Fruit fly (Drosophila melanogaster): Measurements from ENCODE around the gene CG9588.

The CG9588 gene

dm6 chr3R:13710645-13711044 is 34.2 kb upstream of the CG9588 start (continued):
- TF ChIP-seq Tbp (GFP tag; optimal IDR thresholded peaks at IDR 0.05) (no peak), CG14710 (tag; optimal IDR thresholded peaks at IDR 0.05) (peak; percentile 9), CG18619 (GFP tag; optimal IDR thresholded peaks at IDR 0.05) (no peak), ewg (GFP tag; optimal IDR thresholded peaks at IDR 0.05) (no peak), tio (GFP tag; optimal IDR thresholded peaks at IDR 0.05) (no peak), Ssrp (tag; optimal IDR thresholded peaks at IDR 0.05) (no peak), CG34422 (GFP tag; IDR thresholded peaks at IDR 0.05) (peak; percentile 81; the same call in 1 of the 3 replicates), nerfin-2 (GFP tag; IDR thresholded peaks at IDR 0.05; ENCODE audit: partially characterized antibody) (peak; percentile 12; the same call in 1 of the 2 replicates), ro (GFP tag; IDR thresholded peaks at IDR 0.05) (no peak), CG4730 (GFP tag; IDR thresholded peaks at IDR 0.05) (no peak), sc (optimal IDR thresholded peaks at IDR 0.05) (no peak), sc (GFP tag; optimal IDR thresholded peaks at IDR 0.05) (no peak), CG7357 (GFP tag; IDR thresholded peaks at IDR 0.05) (no peak), Ravus (GFP tag; IDR thresholded peaks at IDR 0.05) (no peak), unpg (GFP tag; optimal IDR thresholded peaks at IDR 0.05) (no peak), lilli (GFP tag; optimal IDR thresholded peaks at IDR 0.05) (peak; percentile 27), TFAM (GFP tag; optimal IDR thresholded peaks at IDR 0.05) (no peak), CG17385 (GFP tag; optimal IDR thresholded peaks at IDR 0.05) (peak; percentile 7), vnd (GFP tag; IDR thresholded peaks at IDR 0.05; ENCODE audit: partially characterized antibody) (peak; percentile 40; the same call in 1 of the 3 replicates), yki (optimal IDR thresholded peaks at IDR 0.05) (no peak), odd (GFP tag; optimal IDR thresholded peaks at IDR 0.05) (no peak), Gsc (GFP tag; IDR thresholded peaks at IDR 0.05) (no peak)

- TF ChIP-seq Adf1 (GFP tag; IDR thresholded peaks at IDR 0.05) (no peak), Dip3 (GFP tag; optimal IDR thresholded peaks at IDR 0.05) (no peak), Optix (GFP tag; IDR thresholded peaks at IDR 0.05) (no peak)
These were observed 33.4 kb upstream of the CG9588 start, which contains the start of gene Argp for dm6 chr3R:13709839-13710238. TSS of gene Argp (minus strand) at chr3R:13709939.

- no peak for TF ChIP-seq Rx (GFP tag; IDR thresholded peaks at IDR 0.05)
- TF ChIP-seq HmgD (GFP tag; optimal IDR thresholded peaks at IDR 0.05), result no peak
- no peak for TF ChIP-seq odd (GFP tag; optimal IDR thresholded peaks at IDR 0.05)
- TF ChIP-seq fd64A (GFP tag; optimal IDR thresholded peaks at IDR 0.05), result no peak
- TF ChIP-seq Dip2 (GFP tag; IDR thresholded peaks at IDR 0.05), result no peak
- no peak for TF ChIP-seq aop (GFP tag; IDR thresholded peaks at IDR 0.05)
- TF ChIP-seq Elba2 (GFP tag; optimal IDR thresholded peaks at IDR 0.05), result no peak
- no peak for TF ChIP-seq B-H1 (GFP tag; IDR thresholded peaks at IDR 0.05)
- TF ChIP-seq pnt (GFP tag; optimal IDR thresholded peaks at IDR 0.05), result no peak
- TF ChIP-seq CG6175 (GFP tag; IDR thresholded peaks at IDR 0.05), result no peak
- TF ChIP-seq Fer3 (tag; optimal IDR thresholded peaks at IDR 0.05), result no peak
- TF ChIP-seq crol (GFP tag; IDR thresholded peaks at IDR 0.05), result no peak
- no peak for TF ChIP-seq CG6254 (GFP tag; optimal IDR thresholded peaks at IDR 0.05)
- no peak for TF ChIP-seq CTCF (GFP tag; optimal IDR thresholded peaks at IDR 0.05)
These were observed 30.0 kb upstream of the CG9588 start, which contains the start of gene Adgf-C for dm6 chr3R:13706457-13706856. TSS of gene Adgf-C (plus strand) at chr3R:13706757.

- TF ChIP-seq Ets65A (GFP tag) (peak; percentile 92), CG3995 (GFP tag; optimal IDR thresholded peaks at IDR 0.05) (no peak), lbe (GFP tag; optimal IDR thresholded peaks at IDR 0.05) (no peak), CG1233 (GFP tag; optimal IDR thresholded peaks at IDR 0.05) (no peak), CG11456 (GFP tag; IDR thresholded peaks at IDR 0.05) (0 out of 3 replicates have a peak, but pooled peaks have one; percentile 34), Med (GFP tag) (peak; percentile 10), mld (GFP tag; IDR thresholded peaks at IDR 0.05; ENCODE audit: partially characterized antibody) (no peak), crp (GFP tag; optimal IDR thresholded peaks at IDR 0.05) (no peak), chinmo (GFP tag; IDR thresholded peaks at IDR 0.05; ENCODE audit: partially characterized antibody) (0 out of 4 replicates have a peak, but pooled peaks have one; percentile 48), prd (optimal IDR thresholded peaks at IDR 0.05) (no peak), prd (GFP tag; IDR thresholded peaks at IDR 0.05) (peak; percentile 34; the same call in 1 of the 3 replicates), sens (GFP tag) (peak; percentile 69), gsb (GFP tag; IDR thresholded peaks at IDR 0.05) (0 out of 2 replicates have a peak, but pooled peaks have one; percentile 16)
These were observed 28.9 kb upstream of the CG9588 start, which contains the start of gene Adgf-D for dm6 chr3R:13705292-13705885. TSS of gene Adgf-D (minus strand) at chr3R:13705402.
